Fruit fly (Drosophila melanogaster) whole organism, pupa: Measurements from ENCODE around the gene CG13287.

ENCODE experiments used
- CG13204 ChIP-seq: fragments of 200-800 bp; sonication (Bioruptor generic); optimal IDR thresholded peaks from 2 replicates; lab custom pipeline; 2018; ENCODE audit warnings: missing biosample characterization, mild to moderate bottlenecking, missing genetic modification characterization, moderate library complexity
- CG32121 ChIP-seq: fragments of 200-800 bp; sonication (Bioruptor generic); IDR thresholded peaks from 2 replicates; pipeline ENCODE4 v1.3.6; 2022; ENCODE audit warnings: missing biosample characterization, missing genetic modification characterization
- CG9948 ChIP-seq: fragments of 200-800 bp; sonication (Bioruptor generic); optimal IDR thresholded peaks from 2 replicates; lab custom pipeline; 2018; ENCODE audit warnings: missing biosample characterization, mild to moderate bottlenecking, missing genetic modification characterization, moderate library complexity
- D1 ChIP-seq: fragments of 200-800 bp; sonication (Bioruptor generic); optimal IDR thresholded peaks from 2 replicates; lab custom pipeline; 2018; ENCODE audit warnings: missing biosample characterization, mild to moderate bottlenecking, missing genetic modification characterization, moderate library complexity
- Pif1B ChIP-seq: fragments of 200-800 bp; sonication (Bioruptor generic); optimal IDR thresholded peaks from 3 replicates; lab custom pipeline; 2016; ENCODE audit warnings: missing biosample characterization, missing genetic modification characterization

dm6 chr3L:5866924-5867323 lies 15.2 kb upstream of the CG13287 start:
- TF ChIP-seq CG9948 (tag; lab: Kevin White, UChicago), result no peak
- no peak for TF ChIP-seq D1 (tag; lab: Kevin White, UChicago)
- TF ChIP-seq Pif1B, result no peak
- no peak for TF ChIP-seq CG13204 (GFP tag; lab: Kevin White, UChicago)
- TF ChIP-seq CG32121 (GFP tag; lab: Robert Waterston, UW), result no peak
